Fruit fly (Drosophila melanogaster) whole organism, prepupa: Measurements from ENCODE around the gene FarO.

ENCODE experiments used
- Blimp-1 ChIP-seq: fragments of 200-800 bp; sonication (Bioruptor generic); optimal IDR thresholded peaks from 3 replicates; lab custom pipeline; 2017; ENCODE audit warnings: missing biosample characterization, missing genetic modification characterization, mild to moderate bottlenecking, moderate library complexity, missing genetic modification reagents
- CG10631 ChIP-seq: fragments of 200-800 bp; sonication (Bioruptor generic); optimal IDR thresholded peaks from 2 replicates; lab custom pipeline; 2016; ENCODE audit warnings: missing biosample characterization, missing genetic modification characterization
- CG10669 ChIP-seq: fragments of 200-800 bp; sonication (Bioruptor generic); optimal IDR thresholded peaks from 3 replicates; lab custom pipeline; 2018; ENCODE audit warnings: missing biosample characterization, mild to moderate bottlenecking, missing genetic modification characterization, moderate library complexity
- CG11294 ChIP-seq: fragments of 200-800 bp; sonication (Bioruptor generic); IDR thresholded peaks from 2 replicates; pipeline ENCODE4 v1.3.6; 2022; ENCODE audit warnings: missing biosample characterization, missing genetic modification characterization
- CG11902 ChIP-seq: fragments of 200-800 bp; sonication (Bioruptor generic); optimal IDR thresholded peaks from 3 replicates; lab custom pipeline; 2016; ENCODE audit warnings: missing biosample characterization, missing genetic modification characterization
- CG15336 ChIP-seq: fragments of 200-800 bp; sonication (Bioruptor generic); IDR thresholded peaks from 2 replicates; pipeline ENCODE4 v1.3.6; 2022; ENCODE audit warnings: missing biosample characterization, missing genetic modification characterization
- CG1621 ChIP-seq: fragments of 200-800 bp; sonication (Bioruptor generic); optimal IDR thresholded peaks from 3 replicates; lab custom pipeline; 2018; ENCODE audit warnings: missing biosample characterization, mild to moderate bottlenecking, missing genetic modification characterization
- CG16779 ChIP-seq: fragments of 200-800 bp; sonication (Bioruptor generic); optimal IDR thresholded peaks from 3 replicates; lab custom pipeline; 2017; ENCODE audit warnings: missing biosample characterization, mild to moderate bottlenecking, missing genetic modification characterization
- CG3032 ChIP-seq: fragments of 200-800 bp; optimal IDR thresholded peaks from 2 replicates; lab custom pipeline; 2019; ENCODE audit warnings: missing biosample characterization, mild to moderate bottlenecking, missing genetic modification characterization, moderate library complexity
- CG31627 ChIP-seq: fragments of 200-800 bp; sonication (Bioruptor generic); optimal IDR thresholded peaks from 3 replicates; lab custom pipeline; 2016; ENCODE audit warnings: missing biosample characterization, missing genetic modification characterization
- CG32006 ChIP-seq: fragments of 200-800 bp; sonication (Bioruptor generic); optimal IDR thresholded peaks from 3 replicates; lab custom pipeline; 2017; ENCODE audit warnings: missing biosample characterization, mild to moderate bottlenecking, missing genetic modification characterization
- CG34406 ChIP-seq: fragments of 200-800 bp; sonication (Bioruptor generic); optimal IDR thresholded peaks from 3 replicates; lab custom pipeline; 2016; ENCODE audit warnings: missing biosample characterization, missing genetic modification characterization
- CG3919 ChIP-seq: fragments of 200-800 bp; sonication (Bioruptor generic); optimal IDR thresholded peaks from 3 replicates; lab custom pipeline; 2016; ENCODE audit warnings: missing biosample characterization, missing genetic modification characterization
- CG4318 ChIP-seq: fragments of 200-800 bp; sonication (Bioruptor generic); optimal IDR thresholded peaks from 3 replicates; lab custom pipeline; 2017; ENCODE audit warnings: missing biosample characterization, mild to moderate bottlenecking, missing genetic modification characterization
- CG6163 ChIP-seq: fragments of 200-800 bp; sonication (Bioruptor generic); IDR thresholded peaks from 3 replicates; pipeline ENCODE4 v1.3.6; 2022; ENCODE audit warnings: missing biosample characterization, missing genetic modification characterization
- CG6276 ChIP-seq: fragments of 200-800 bp; sonication (Bioruptor generic); optimal IDR thresholded peaks from 2 replicates; lab custom pipeline; 2017; ENCODE audit warnings: missing biosample characterization, mild to moderate bottlenecking, missing genetic modification characterization
- CG6792 ChIP-seq: fragments of 200-800 bp; sonication (Bioruptor generic); optimal IDR thresholded peaks from 3 replicates; lab custom pipeline; 2016; ENCODE audit warnings: missing biosample characterization, missing genetic modification characterization
- CG6808 ChIP-seq: fragments of 200-800 bp; sonication (Bioruptor generic); optimal IDR thresholded peaks from 3 replicates; lab custom pipeline; 2017; ENCODE audit warnings: missing biosample characterization, missing genetic modification characterization, mild to moderate bottlenecking, moderate library complexity, missing genetic modification reagents
- CG6854 ChIP-seq: fragments of 200-800 bp; sonication (Bioruptor generic); optimal IDR thresholded peaks from 2 replicates; lab custom pipeline; 2017; ENCODE audit warnings: missing biosample characterization, mild to moderate bottlenecking, missing genetic modification characterization
- CG8119 ChIP-seq: fragments of 200-800 bp; sonication (Bioruptor generic); IDR thresholded peaks from 3 replicates; pipeline ENCODE4 v1.3.6; 2022; ENCODE audit warnings: missing biosample characterization, missing genetic modification characterization
- CG8319 ChIP-seq: fragments of 200-800 bp; sonication (Bioruptor generic); optimal IDR thresholded peaks from 3 replicates; lab custom pipeline; 2016; ENCODE audit warnings: missing biosample characterization, missing genetic modification characterization
- CG8632 ChIP-seq: fragments of 200-800 bp; sonication (Bioruptor generic); optimal IDR thresholded peaks from 3 replicates; lab custom pipeline; 2016; ENCODE audit warnings: missing biosample characterization, missing genetic modification characterization
- CG9139 ChIP-seq: fragments of 200-800 bp; sonication (Bioruptor generic); optimal IDR thresholded peaks from 3 replicates; lab custom pipeline; 2017; ENCODE audit warnings: missing biosample characterization, mild to moderate bottlenecking, missing genetic modification characterization
- Eip75B ChIP-seq: fragments of 200-800 bp; sonication (Bioruptor generic); optimal IDR thresholded peaks from 3 replicates; lab custom pipeline; 2016; ENCODE audit warnings: missing biosample characterization, missing genetic modification characterization
- Eip78C ChIP-seq: fragments of 200-800 bp; sonication (Bioruptor generic); peaks from one replicate; lab custom pipeline; 2016; ENCODE audit warnings: missing biosample characterization, missing genetic modification characterization
- Eip93F ChIP-seq: fragments of 200-800 bp; sonication (Bioruptor generic); optimal IDR thresholded peaks from 2 replicates; lab custom pipeline; 2016; ENCODE audit warnings: missing biosample characterization, mild to moderate bottlenecking, missing genetic modification characterization
- Ets21C ChIP-seq: fragments of 200-800 bp; sonication (Bioruptor generic); optimal IDR thresholded peaks from 3 replicates; lab custom pipeline; 2016; ENCODE audit warnings: missing biosample characterization, missing genetic modification characterization
- Ets96B ChIP-seq: fragments of 200-800 bp; optimal IDR thresholded peaks from 2 replicates; lab custom pipeline; 2019; ENCODE audit warnings: missing biosample characterization, mild to moderate bottlenecking, missing genetic modification characterization, moderate library complexity
- Hr38 ChIP-seq: sonication (Bioruptor generic); optimal IDR thresholded peaks from 2 replicates; lab custom pipeline; 2016; ENCODE audit warnings: missing biosample characterization, missing genetic modification characterization
- Hr4 ChIP-seq: fragments of 200-800 bp; sonication (Bioruptor generic); optimal IDR thresholded peaks from 3 replicates; lab custom pipeline; 2016; ENCODE audit warnings: missing biosample characterization, missing genetic modification characterization
- Lpt ChIP-seq: fragments of 200-800 bp; sonication (Bioruptor generic); optimal IDR thresholded peaks from 3 replicates; lab custom pipeline; 2016; ENCODE audit warnings: missing biosample characterization, missing genetic modification characterization
- Met ChIP-seq: fragments of 200-800 bp; sonication (Bioruptor generic); optimal IDR thresholded peaks from 3 replicates; lab custom pipeline; 2016; ENCODE audit warnings: missing biosample characterization, missing genetic modification characterization
- OdsH ChIP-seq: fragments of 200-800 bp; sonication (Bioruptor generic); optimal IDR thresholded peaks from 3 replicates; lab custom pipeline; 2016; ENCODE audit warnings: missing biosample characterization, missing genetic modification characterization
- Smox ChIP-seq: fragments of 200-800 bp; sonication (Bioruptor generic); optimal IDR thresholded peaks from 3 replicates; lab custom pipeline; 2016; ENCODE audit warnings: missing biosample characterization, missing genetic modification characterization
- Sox102F ChIP-seq: fragments of 200-800 bp; sonication (Bioruptor generic); optimal IDR thresholded peaks from 2 replicates; lab custom pipeline; 2016; ENCODE audit warnings: missing biosample characterization, mild to moderate bottlenecking, missing genetic modification characterization
- Sox14 ChIP-seq: fragments of 200-800 bp; sonication (Bioruptor generic); optimal IDR thresholded peaks from 3 replicates; lab custom pipeline; 2016; ENCODE audit warnings: missing biosample characterization, missing genetic modification characterization
- Sox15 ChIP-seq: fragments of 200-800 bp; sonication (Bioruptor generic); optimal IDR thresholded peaks from 3 replicates; lab custom pipeline; 2016; ENCODE audit warnings: missing biosample characterization, missing genetic modification characterization
- achi ChIP-seq: fragments of 200-800 bp; sonication (Bioruptor generic); optimal IDR thresholded peaks from 3 replicates; lab custom pipeline; 2016; ENCODE audit warnings: missing biosample characterization, missing genetic modification characterization
- acj6 ChIP-seq: fragments of 200-800 bp; sonication (Bioruptor generic); optimal IDR thresholded peaks from 3 replicates; lab custom pipeline; 2016; ENCODE audit warnings: missing biosample characterization, missing genetic modification characterization
- cyc ChIP-seq: fragments of 200-800 bp; sonication (Bioruptor generic); optimal IDR thresholded peaks from 3 replicates; lab custom pipeline; 2016; ENCODE audit warnings: missing biosample characterization, missing genetic modification characterization
- dsx ChIP-seq: fragments of 200-800 bp; optimal IDR thresholded peaks from 3 replicates; lab custom pipeline; 2019; ENCODE audit warnings: missing biosample characterization, mild to moderate bottlenecking, missing genetic modification characterization, moderate library complexity; ENCODE audit not compliant: poor library complexity, severe bottlenecking
- eg ChIP-seq: fragments of 200-800 bp; sonication (Bioruptor generic); IDR thresholded peaks from 3 replicates; pipeline ENCODE4 v1.3.6; 2022; ENCODE audit warnings: missing biosample characterization, missing genetic modification characterization
- esn ChIP-seq: fragments of 200-800 bp; sonication (Bioruptor generic); optimal IDR thresholded peaks from 2 replicates; lab custom pipeline; 2016; ENCODE audit warnings: missing biosample characterization, mild to moderate bottlenecking, missing genetic modification characterization, moderate library complexity
- fd85E ChIP-seq: fragments of 200-800 bp; sonication (Bioruptor generic); optimal IDR thresholded peaks from 3 replicates; lab custom pipeline; 2016; ENCODE audit warnings: missing biosample characterization, missing genetic modification characterization
- lz ChIP-seq: fragments of 200-800 bp; sonication (Bioruptor generic); optimal IDR thresholded peaks from 3 replicates; lab custom pipeline; 2016; ENCODE audit warnings: missing biosample characterization, missing genetic modification characterization
- net ChIP-seq: fragments of 200-800 bp; sonication (Bioruptor generic); optimal IDR thresholded peaks from 3 replicates; lab custom pipeline; 2016; ENCODE audit warnings: missing biosample characterization, missing genetic modification characterization
- pdm3 ChIP-seq: fragments of 200-800 bp; sonication (Bioruptor generic); optimal IDR thresholded peaks from 3 replicates; lab custom pipeline; 2016; ENCODE audit warnings: missing biosample characterization, missing genetic modification characterization
- salr ChIP-seq, 2 experiments: fragments of 200-800 bp; sonication (Bioruptor generic); optimal IDR thresholded peaks; 3 replicates each; lab custom pipeline; 2016 to 2018; ENCODE audit warnings: missing biosample characterization in 2 of 2, missing genetic modification characterization in 2 of 2, mild to moderate bottlenecking in 1 of 2
- ss ChIP-seq, 2 experiments: fragments of 200-800 bp; sonication (Bioruptor generic); optimal IDR thresholded peaks; 2 replicates in 1 of 2; 3 replicates in 1 of 2; lab custom pipeline; 2017 to 2018; ENCODE audit warnings: mild to moderate bottlenecking in 2 of 2, missing biosample characterization in 2 of 2, missing genetic modification characterization in 2 of 2, moderate library complexity in 1 of 2
- svp ChIP-seq: fragments of 200-800 bp; sonication (Bioruptor generic); peaks from one replicate; lab custom pipeline; 2016; ENCODE audit warnings: missing biosample characterization, missing genetic modification characterization
- topi ChIP-seq: fragments of 200-800 bp; sonication (Bioruptor generic); optimal IDR thresholded peaks from 3 replicates; lab custom pipeline; 2016; ENCODE audit warnings: missing biosample characterization, missing genetic modification characterization
- vri ChIP-seq: fragments of 200-800 bp; sonication (Bioruptor generic); optimal IDR thresholded peaks from 3 replicates; lab custom pipeline; 2016; ENCODE audit warnings: missing biosample characterization, mild to moderate bottlenecking, missing genetic modification characterization

FarO gene

dm6 chrX:2219899-2220298, 16.2 kb upstream of the FarO start:
- TF ChIP-seq cyc (GFP tag; lab: Kevin White, UChicago) (no peak), Lpt (GFP tag; lab: Kevin White, UChicago) (peak; percentile 20), net (GFP tag; lab: Kevin White, UChicago) (no peak), CG10631 (GFP tag; lab: Kevin White, UChicago) (peak; percentile 9), eg (peak; percentile 54; the same call in 2 of the 3 replicates), svp (peak; percentile 66), CG9139 (GFP tag; lab: Kevin White, UChicago) (no peak), Eip78C (GFP tag; lab: Kevin White, UChicago) (peak; percentile 75), Blimp-1 (GFP tag; lab: Kevin White, UChicago) (no peak), achi (GFP tag; lab: Kevin White, UChicago) (peak; percentile 23), Met (GFP tag; lab: Kevin White, UChicago) (no peak), CG1621 (no peak), CG3032 (peak; percentile 12), fd85E (no peak), CG8319 (GFP tag; lab: Kevin White, UChicago) (no peak), Hr38 (GFP tag; lab: Kevin White, UChicago) (no peak), pdm3 (GFP tag; lab: Kevin White, UChicago) (no peak), Sox14 (GFP tag; lab: Kevin White, UChicago) (peak; percentile 3), CG31627 (no peak), CG6808 (GFP tag; lab: Kevin White, UChicago) (peak; percentile 6), vri (GFP tag; lab: Kevin White, UChicago) (no peak), CG11902 (GFP tag; lab: Kevin White, UChicago) (no peak), CG4318 (GFP tag; lab: Kevin White, UChicago) (peak; percentile 55), esn (GFP tag; lab: Kevin White, UChicago) (peak; percentile 15), CG11294 (no peak), acj6 (GFP tag; lab: Kevin White, UChicago) (peak; percentile 16), dsx (GFP tag; lab: Kevin White, UChicago) (no peak), CG6163 (GFP tag; lab: Robert Waterston, UW) (peak; percentile 58; the same call in 2 of the 3 replicates), Hr4 (GFP tag; lab: Kevin White, UChicago) (peak; percentile 74), topi (no peak), salr (GFP tag; optimal IDR thresholded peaks at IDR 0.05; lab: Kevin White, UChicago) (peak in 1 of 2 experiments; percentile 2), lz (GFP tag; lab: Kevin White, UChicago) (no peak), CG32006 (peak; percentile 76), CG8632 (GFP tag; lab: Kevin White, UChicago) (no peak), CG6276 (GFP tag; lab: Kevin White, UChicago) (peak; percentile 15), Sox102F (GFP tag; lab: Kevin White, UChicago) (no peak), CG16779 (tag; lab: Kevin White, UChicago) (no peak), Eip75B (GFP tag; lab: Kevin White, UChicago) (no peak), CG6792 (GFP tag; lab: Kevin White, UChicago) (no peak), Eip93F (GFP tag; lab: Kevin White, UChicago) (no peak), CG3919 (peak; percentile 38), OdsH (peak; percentile 43), Ets21C (GFP tag; lab: Kevin White, UChicago) (no peak), CG8119 (GFP tag; lab: Robert Waterston, UW) (peak; percentile 45; the same call in 2 of the 3 replicates), CG15336 (GFP tag; lab: Robert Waterston, UW) (peak; percentile 57), CG6854 (GFP tag; lab: Kevin White, UChicago) (no peak), CG10669 (peak; percentile 5), Sox15 (GFP tag; lab: Kevin White, UChicago) (no peak), Ets96B (peak; percentile 5), Smox (no peak), ss (GFP tag; optimal IDR thresholded peaks at IDR 0.05; lab: Kevin White, UChicago) (no peak), CG34406 (GFP tag; lab: Kevin White, UChicago) (no peak)
